Worm (Caenorhabditis elegans) whole organism, L3 larva: ENCODE results near the gene isw-1.
A peak's percentile ranks its signal among the peaks of the same experiment; 100 is the strongest.

Source experiments
- R02D3.7 ChIP-seq: fragments of 150-350 bp; optimal IDR thresholded peaks from 2 replicates; lab custom pipeline; 2014; ENCODE audit warnings: missing biosample characterization, missing genetic modification characterization
- ZK546.5 ChIP-seq: sonication (generic microtip); optimal IDR thresholded peaks from 2 replicates; lab custom pipeline; 2017; ENCODE audit warnings: missing biosample characterization, missing genetic modification characterization
- aly-2 ChIP-seq: fragments of 150-350 bp; optimal IDR thresholded peaks from 2 replicates; lab custom pipeline; 2014; ENCODE audit warnings: missing biosample characterization, missing genetic modification characterization
- ceh-16 ChIP-seq: sonication (generic microtip); optimal IDR thresholded peaks from 2 replicates; lab custom pipeline; 2017; ENCODE audit warnings: missing biosample characterization, missing genetic modification characterization
- ceh-28 ChIP-seq: fragments of 150-350 bp; optimal IDR thresholded peaks from 2 replicates; lab custom pipeline; 2014; ENCODE audit warnings: missing biosample characterization, missing genetic modification reagents, missing genetic modification characterization
- ceh-82 ChIP-seq: fragments of 150-350 bp; optimal IDR thresholded peaks from 2 replicates; lab custom pipeline; 2014; ENCODE audit warnings: missing biosample characterization, missing genetic modification characterization
- daf-12 ChIP-seq: fragments of 150-350 bp; optimal IDR thresholded peaks from 2 replicates; lab custom pipeline; 2014; ENCODE audit warnings: missing biosample characterization, missing genetic modification reagents, missing genetic modification characterization
- egl-27 ChIP-seq: sonication (generic microtip); optimal IDR thresholded peaks from 4 replicates; lab custom pipeline; 2017; ENCODE audit warnings: missing biosample characterization, missing genetic modification reagents, missing genetic modification characterization
- egl-5 ChIP-seq: fragments of 150-350 bp; optimal IDR thresholded peaks from 2 replicates; lab custom pipeline; 2017; ENCODE audit warnings: missing biosample characterization, missing genetic modification reagents, missing genetic modification characterization, inconsistent platforms
- elt-2 ChIP-seq: sonication (generic microtip); optimal IDR thresholded peaks from 2 replicates; lab custom pipeline; 2016; ENCODE audit warnings: missing genetic modification reagents, mild to moderate bottlenecking, missing genetic modification characterization, missing compliant biosample characterization
- eor-1 ChIP-seq, 2 experiments: fragments of 150-350 bp; optimal IDR thresholded peaks; 2 replicates each; lab custom pipeline; 2014 to 2018; ENCODE audit warnings: missing biosample characterization in 2 of 2, missing genetic modification characterization in 2 of 2
- fkh-10 ChIP-seq: sonication (generic microtip); optimal IDR thresholded peaks from 2 replicates; lab custom pipeline; 2017; ENCODE audit warnings: missing biosample characterization, missing genetic modification reagents, missing genetic modification characterization
- fkh-2 ChIP-seq: fragments of 150-350 bp; optimal IDR thresholded peaks from 2 replicates; lab custom pipeline; 2014; ENCODE audit warnings: missing biosample characterization, missing genetic modification reagents, missing genetic modification characterization
- jun-1 ChIP-seq: fragments of 150-350 bp; optimal IDR thresholded peaks from 2 replicates; lab custom pipeline; 2014; ENCODE audit warnings: missing biosample characterization, missing genetic modification reagents, missing genetic modification characterization
- lin-15B ChIP-seq: fragments of 150-350 bp; optimal IDR thresholded peaks from 2 replicates; lab custom pipeline; 2014; ENCODE audit warnings: missing biosample characterization, missing genetic modification characterization
- lin-39 ChIP-seq: fragments of 150-350 bp; optimal IDR thresholded peaks from 2 replicates; lab custom pipeline; 2018; ENCODE audit warnings: missing biosample characterization, missing genetic modification reagents, missing genetic modification characterization
- mdl-1 ChIP-seq: fragments of 150-350 bp; optimal IDR thresholded peaks from 2 replicates; lab custom pipeline; 2014; ENCODE audit warnings: missing biosample characterization, missing genetic modification characterization
- nfya-1 ChIP-seq: sonication (generic microtip); optimal IDR thresholded peaks from 2 replicates; lab custom pipeline; 2017; ENCODE audit warnings: missing genetic modification characterization, mild to moderate bottlenecking, missing compliant biosample characterization, antibody characterized with exemption, moderate library complexity; ENCODE audit not compliant: insufficient read depth
- nhr-11 ChIP-seq: fragments of 150-350 bp; optimal IDR thresholded peaks from 2 replicates; lab custom pipeline; 2014; ENCODE audit warnings: missing biosample characterization, missing genetic modification characterization
- nhr-12 ChIP-seq: fragments of 150-350 bp; optimal IDR thresholded peaks from 2 replicates; lab custom pipeline; 2014; ENCODE audit warnings: missing biosample characterization, missing genetic modification characterization
- nhr-23 ChIP-seq: fragments of 150-350 bp; optimal IDR thresholded peaks from 2 replicates; lab custom pipeline; 2014; ENCODE audit warnings: missing biosample characterization, missing genetic modification reagents, missing genetic modification characterization
- nhr-237 ChIP-seq: fragments of 150-350 bp; optimal IDR thresholded peaks from 2 replicates; lab custom pipeline; 2014; ENCODE audit warnings: missing biosample characterization, missing genetic modification characterization
- nhr-28 ChIP-seq: fragments of 150-350 bp; optimal IDR thresholded peaks from 2 replicates; lab custom pipeline; 2014; ENCODE audit warnings: missing biosample characterization, missing genetic modification characterization
- nhr-67 ChIP-seq: fragments of 150-350 bp; optimal IDR thresholded peaks from 2 replicates; lab custom pipeline; 2014; ENCODE audit warnings: missing biosample characterization, missing genetic modification characterization
- nhr-76 ChIP-seq: fragments of 150-350 bp; sonication (generic microtip); optimal IDR thresholded peaks from 5 replicates; lab custom pipeline; 2014; ENCODE audit warnings: missing biosample characterization, missing genetic modification characterization
- pqm-1 ChIP-seq: fragments of 150-350 bp; optimal IDR thresholded peaks from 2 replicates; lab custom pipeline; 2017; ENCODE audit warnings: missing biosample characterization, missing genetic modification characterization, inconsistent platforms
- skn-1 ChIP-seq: fragments of 150-350 bp; optimal IDR thresholded peaks from 2 replicates; lab custom pipeline; 2014; ENCODE audit warnings: missing biosample characterization, missing genetic modification characterization
- snpc-4 ChIP-seq: fragments of 150-350 bp; optimal IDR thresholded peaks from 2 replicates; lab custom pipeline; 2014; ENCODE audit warnings: missing biosample characterization, missing genetic modification characterization
- tbx-2 ChIP-seq: sonication (generic microtip); optimal IDR thresholded peaks from 2 replicates; lab custom pipeline; 2016; ENCODE audit warnings: mild to moderate bottlenecking, missing genetic modification characterization, missing compliant biosample characterization
- unc-62 ChIP-seq: fragments of 150-350 bp; sonication (generic microtip); optimal IDR thresholded peaks from 4 replicates; lab custom pipeline; 2014; ENCODE audit warnings: missing biosample characterization, missing genetic modification reagents, missing genetic modification characterization
- zag-1 ChIP-seq: fragments of 150-350 bp; optimal IDR thresholded peaks from 2 replicates; lab custom pipeline; 2014; ENCODE audit warnings: missing biosample characterization, missing genetic modification characterization

The isw-1 gene

ce11 chrIII:6680963-6681362 is 28.9 kb downstream of the isw-1 start:
- no peak for TF ChIP-seq eor-1 (tag; optimal IDR thresholded peaks at IDR 0.05; lab: Kevin White, UChicago)
- TF ChIP-seq nhr-237 (tag; lab: Kevin White, UChicago), result no peak
- no peak for TF ChIP-seq fkh-2 (tag; lab: Kevin White, UChicago)
- TF ChIP-seq nhr-76 (tag; lab: Kevin White, UChicago), result no peak
- no peak for TF ChIP-seq unc-62
- TF ChIP-seq ceh-82, result no peak
- no peak for TF ChIP-seq daf-12 (tag; lab: Kevin White, UChicago)
- no peak for TF ChIP-seq ZK546.5 (tag; lab: Kevin White, UChicago)
- no peak for TF ChIP-seq nfya-1
- no peak for TF ChIP-seq elt-2 (tag; lab: Kevin White, UChicago)
- TF ChIP-seq zag-1, result no peak
- TF ChIP-seq pqm-1 (tag; lab: Kevin White, UChicago), result no peak
- no peak for TF ChIP-seq nhr-12 (tag; lab: Kevin White, UChicago)
- no peak for TF ChIP-seq lin-15B (tag; lab: Kevin White, UChicago)
- TF ChIP-seq ceh-28 (tag; lab: Kevin White, UChicago), result no peak
- no peak for TF ChIP-seq nhr-23 (tag; lab: Kevin White, UChicago)
- TF ChIP-seq nhr-28 (tag; lab: Kevin White, UChicago), result no peak
- TF ChIP-seq tbx-2 (tag; lab: Kevin White, UChicago), result no peak
- no peak for TF ChIP-seq nhr-67 (tag; lab: Kevin White, UChicago)

DNA sequence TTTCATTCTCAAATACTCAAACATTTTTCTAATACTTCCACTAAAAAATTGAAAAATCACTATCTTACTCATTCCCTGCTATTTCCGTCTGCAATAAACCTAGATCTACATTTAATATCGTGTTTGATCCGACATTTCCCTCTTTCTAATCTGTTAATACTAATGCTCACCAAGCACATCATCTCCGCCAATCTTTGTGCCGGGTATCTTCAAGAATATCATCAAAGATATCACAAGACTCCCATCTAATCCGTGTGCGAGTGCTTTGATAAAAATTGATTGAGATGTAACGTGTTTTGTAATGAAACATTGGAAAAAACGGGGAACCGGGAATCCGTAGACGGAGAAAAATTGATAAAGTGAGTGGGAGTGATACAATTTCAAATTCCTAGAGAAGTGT is 30.6 kb downstream of the isw-1 start:
- no peak for TF ChIP-seq daf-12 (tag; lab: Kevin White, UChicago)
- no peak for TF ChIP-seq snpc-4 (tag; lab: Kevin White, UChicago)
- TF ChIP-seq R02D3.7 (tag; lab: Kevin White, UChicago), result no peak
- no peak for TF ChIP-seq jun-1
- no peak for TF ChIP-seq aly-2 (tag; lab: Kevin White, UChicago)

- TF ChIP-seq nhr-11, result no peak
- no peak for TF ChIP-seq ceh-28 (tag; lab: Kevin White, UChicago)
- no peak for TF ChIP-seq mdl-1
- no peak for TF ChIP-seq nhr-76 (tag; lab: Kevin White, UChicago)
- no peak for TF ChIP-seq jun-1
- no peak for TF ChIP-seq eor-1 (tag; optimal IDR thresholded peaks at IDR 0.05; lab: Kevin White, UChicago)
- TF ChIP-seq nhr-28 (tag; lab: Kevin White, UChicago), result no peak
- TF ChIP-seq zag-1, result no peak
- TF ChIP-seq pqm-1 (tag; lab: Kevin White, UChicago), result no peak
Measured at ce11 chrIII:6677304-6677703, 32.6 kb downstream of the isw-1 start.

ce11 chrIII:6675460-6675859 is 34.4 kb downstream of the isw-1 start, which contains the start of gene rbf-1:
Gene rbf-1 (plus strand): TSS chrIII:6675760.
- no peak for TF ChIP-seq unc-62
- peak; percentile 8 for TF ChIP-seq nfya-1
- TF ChIP-seq R02D3.7 (tag; lab: Kevin White, UChicago), result no peak

ce11 chrIII:6670737-6671242 is 39.1 kb downstream of the isw-1 start:
- TF ChIP-seq skn-1 (tag; lab: Kevin White, UChicago), result no peak
- TF ChIP-seq fkh-10 (GFP tag; lab: Kevin White, UChicago), result peak; percentile 38

DNA sequence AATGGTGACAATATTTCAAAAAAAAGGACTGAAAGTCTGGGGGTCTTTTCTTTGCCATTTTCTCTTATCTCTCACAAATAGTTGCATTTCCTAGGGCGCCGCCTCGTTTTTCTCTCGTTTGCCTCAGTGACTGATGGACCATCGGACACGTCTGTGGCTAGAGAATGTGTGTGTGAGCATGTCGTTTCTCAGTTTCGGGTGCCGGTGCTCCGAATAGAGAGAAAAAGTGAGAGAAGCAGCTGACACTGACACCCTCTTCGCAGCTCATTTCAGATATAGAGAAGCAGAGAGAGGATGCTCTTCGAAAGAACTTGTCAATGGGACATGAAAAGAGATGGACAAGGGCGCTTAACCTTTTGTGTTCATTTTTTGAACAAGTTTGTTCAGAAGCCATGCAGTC is 54.1 kb downstream of the isw-1 start:
- peak; percentile 55 for TF ChIP-seq nfya-1
- TF ChIP-seq lin-39 (tag; lab: Kevin White, UChicago), result peak; percentile 64
- TF ChIP-seq egl-5 (tag; lab: Kevin White, UChicago), result peak; percentile 0
- peak; percentile 32 for TF ChIP-seq snpc-4 (tag; lab: Kevin White, UChicago)
- TF ChIP-seq ceh-16 (tag; lab: Kevin White, UChicago), result no peak
- TF ChIP-seq nhr-11, result no peak
- no peak for TF ChIP-seq egl-27 (tag; lab: Kevin White, UChicago)
- TF ChIP-seq eor-1 (tag; optimal IDR thresholded peaks at IDR 0.05; lab: Kevin White, UChicago), result no peak
- TF ChIP-seq fkh-10 (GFP tag; lab: Kevin White, UChicago), result peak; percentile 16
- TF ChIP-seq, all 47 proteins: peak for 5
